Comparison of ENCODE assay signal across 5 worm cellular contexts in genomic region chrII:9061557-9062183, ce11.
TF ChIP-seq lines count a peak whose summit lies in the region.

No protein-coding gene starts in this region.

TF ChIP-seq in whole organism, L1 larva, 84 proteins besides CTCF, POLR2A, EP300 and RAD21 (continues in another document):
- TF ChIP-seq xbp-1 (tag; optimal IDR thresholded peaks at IDR 0.05; lab: Kevin White, UChicago) (peak; percentile 59), jun-1 (tag; optimal IDR thresholded peaks at IDR 0.05; lab: Kevin White, UChicago) (peak; percentile 47), nhr-11 (tag; optimal IDR thresholded peaks at IDR 0.05; lab: Kevin White, UChicago) (no peak), ceh-63 (GFP tag; optimal IDR thresholded peaks at IDR 0.05; lab: Kevin White, UChicago) (no peak), hlh-17 (GFP tag; optimal IDR thresholded peaks at IDR 0.05; lab: Kevin White, UChicago; ENCODE audit: borderline replicate concordance) (no peak), unc-86 (tag; optimal IDR thresholded peaks at IDR 0.05; lab: Kevin White, UChicago) (peak; percentile 74), lin-13 (GFP tag; optimal IDR thresholded peaks at IDR 0.05; lab: Kevin White, UChicago) (peak; percentile 66), lin-15B (tag; optimal IDR thresholded peaks at IDR 0.05; lab: Kevin White, UChicago) (peak; percentile 47), swsn-7 (tag; optimal IDR thresholded peaks at IDR 0.05; lab: Kevin White, UChicago) (peak; percentile 75), nhr-47 (tag; optimal IDR thresholded peaks at IDR 0.05; lab: Kevin White, UChicago) (peak; percentile 78), fkh-10 (GFP tag; optimal IDR thresholded peaks at IDR 0.05; lab: Kevin White, UChicago) (peak; percentile 77), skn-1 (tag; optimal IDR thresholded peaks at IDR 0.05; lab: Kevin White, UChicago) (peak; percentile 73), snu-23 (GFP tag; optimal IDR thresholded peaks at IDR 0.05; lab: Kevin White, UChicago) (peak; percentile 84), fkh-8 (tag; optimal IDR thresholded peaks at IDR 0.05; lab: Kevin White, UChicago) (peak; percentile 74), nhr-237 (tag; optimal IDR thresholded peaks at IDR 0.05; lab: Kevin White, UChicago) (peak; percentile 63), nhr-19 (GFP tag; conservative IDR thresholded peaks at IDR 0.05; lab: Robert Waterston, UW) (peak; percentile 47), lin-35 (GFP tag; optimal IDR thresholded peaks at IDR 0.05; lab: Kevin White, UChicago) (peak; percentile 66 to 67)

TF ChIP-seq in whole organism, L3 larva, 47 proteins besides CTCF, POLR2A, EP300 and RAD21 (continues in another document):
- TF ChIP-seq elt-2 (tag; optimal IDR thresholded peaks at IDR 0.05; lab: Kevin White, UChicago) (peak; percentile 63), fos-1 (tag; optimal IDR thresholded peaks at IDR 0.05; lab: Kevin White, UChicago) (no peak), fkh-2 (tag; optimal IDR thresholded peaks at IDR 0.05; lab: Kevin White, UChicago) (peak; percentile 41), nfya-1 (tag; optimal IDR thresholded peaks at IDR 0.05; lab: Kevin White, UChicago; ENCODE audit: insufficient read depth) (peak; percentile 79), ceh-9 (tag; optimal IDR thresholded peaks at IDR 0.05; lab: Kevin White, UChicago) (no peak), nhr-23 (tag; optimal IDR thresholded peaks at IDR 0.05; lab: Kevin White, UChicago) (peak; percentile 39), pha-4 (tag; optimal IDR thresholded peaks at IDR 0.05; lab: Kevin White, UChicago) (peak; percentile 85), nhr-237 (tag; optimal IDR thresholded peaks at IDR 0.05; lab: Kevin White, UChicago) (no peak), hmg-11 (tag; optimal IDR thresholded peaks at IDR 0.05; lab: Kevin White, UChicago) (peak; percentile 77), lin-15B (tag; optimal IDR thresholded peaks at IDR 0.05; lab: Kevin White, UChicago) (peak; percentile 68), nhr-12 (tag; optimal IDR thresholded peaks at IDR 0.05; lab: Kevin White, UChicago) (no peak), nhr-25 (tag; optimal IDR thresholded peaks at IDR 0.05; lab: Kevin White, UChicago) (peak; percentile 42), elt-1 (tag; optimal IDR thresholded peaks at IDR 0.05; lab: Kevin White, UChicago) (no peak), jun-1 (tag; optimal IDR thresholded peaks at IDR 0.05; lab: Kevin White, UChicago) (peak; percentile 62), tbx-2 (tag; optimal IDR thresholded peaks at IDR 0.05; lab: Kevin White, UChicago) (peak; percentile 15), unc-39 (tag; optimal IDR thresholded peaks at IDR 0.05; lab: Kevin White, UChicago) (no peak), sea-2 (GFP tag; optimal IDR thresholded peaks at IDR 0.05; lab: Kevin White, UChicago) (peak; percentile 88), pqm-1 (tag; optimal IDR thresholded peaks at IDR 0.05; lab: Kevin White, UChicago) (peak; percentile 48), lin-39 (tag; optimal IDR thresholded peaks at IDR 0.05; lab: Kevin White, UChicago) (peak; percentile 89)

TF ChIP-seq in whole organism, early embryonic, 17 proteins besides CTCF, POLR2A, EP300 and RAD21:
- TF ChIP-seq hmg-4 (GFP tag; optimal IDR thresholded peaks at IDR 0.05; lab: Kevin White, UChicago) (peak; percentile 22), ceh-36 (tag; optimal IDR thresholded peaks at IDR 0.05; lab: Kevin White, UChicago) (no peak)

TF ChIP-seq in whole organism, midembryonic, 9 proteins besides CTCF, POLR2A, EP300 and RAD21:
- 0 out of 2 replicates have a peak, but pooled peaks have one; percentile 21 for TF ChIP-seq tab-1 (GFP tag; IDR thresholded peaks at IDR 0.05; lab: Robert Waterston, UW)
- TF ChIP-seq klf-2 (GFP tag; conservative IDR thresholded peaks at IDR 0.05; lab: Robert Waterston, UW), result no peak
- TF ChIP-seq ref-1 (GFP tag; conservative IDR thresholded peaks at IDR 0.05; lab: Robert Waterston, UW), result no peak
- TF ChIP-seq T22C8.4 (GFP tag; IDR thresholded peaks at IDR 0.05; lab: Robert Waterston, UW), result no peak
- TF ChIP-seq ztf-29 (GFP tag; IDR thresholded peaks at IDR 0.05; lab: Robert Waterston, UW), result peak; percentile 7; the same call in 1 of the 2 replicates
- TF ChIP-seq cog-1 (tag; optimal IDR thresholded peaks at IDR 0.05; lab: Kevin White, UChicago), result peak; percentile 75
- no peak for TF ChIP-seq med-1 (GFP tag; optimal IDR thresholded peaks at IDR 0.05; lab: Kevin White, UChicago; ENCODE audit: insufficient read depth)
- no peak for TF ChIP-seq ztf-23 (GFP tag; IDR thresholded peaks at IDR 0.05; lab: Robert Waterston, UW)
- peak; percentile 29; the same call in 1 of the 2 replicates for TF ChIP-seq flt-1 (GFP tag; IDR thresholded peaks at IDR 0.05; lab: Robert Waterston, UW)
TF ChIP-seq in whole organism, midembryonic: peak in this region for 4.

TF ChIP-seq in whole organism, young adult, 124 proteins besides CTCF, POLR2A, EP300 and RAD21:
- TF ChIP-seq ceh-27 (GFP tag; optimal IDR thresholded peaks at IDR 0.05; lab: Kevin White, UChicago), result peak; percentile 64
- TF ChIP-seq rcor-1 (GFP tag; IDR thresholded peaks at IDR 0.05; lab: Robert Waterston, UW), result peak; percentile 31; the same call in 1 of the 2 replicates
- TF ChIP-seq somi-1 (GFP tag; optimal IDR thresholded peaks at IDR 0.05; lab: Kevin White, UChicago), result no peak
- peak; percentile 19 for TF ChIP-seq lin-54 (GFP tag; optimal IDR thresholded peaks at IDR 0.05; lab: Kevin White, UChicago)
- TF ChIP-seq ZK185.1 (tag; optimal IDR thresholded peaks at IDR 0.05; lab: Kevin White, UChicago; ENCODE audit: poor library complexity, severe bottlenecking), result no peak
- TF ChIP-seq zfh-2 (GFP tag; conservative IDR thresholded peaks at IDR 0.05; lab: Robert Waterston, UW), result peak; percentile 92
- TF ChIP-seq tlf-1 (GFP tag; optimal IDR thresholded peaks at IDR 0.05; lab: Kevin White, UChicago), result peak; percentile 6
- peak; percentile 48; the same call in 1 of the 2 replicates for TF ChIP-seq B0336.3 (GFP tag; IDR thresholded peaks at IDR 0.05; lab: Robert Waterston, UW)
- peak; percentile 56 for TF ChIP-seq nhr-90 (tag; optimal IDR thresholded peaks at IDR 0.05; lab: Kevin White, UChicago)
- 0 out of 2 replicates have a peak, but pooled peaks have one; percentile 28 for TF ChIP-seq cebp-1 (GFP tag; IDR thresholded peaks at IDR 0.05; lab: Robert Waterston, UW)
- TF ChIP-seq cebp-1 (tag; optimal IDR thresholded peaks at IDR 0.05; lab: Kevin White, UChicago), result peak; percentile 78
- no peak for TF ChIP-seq nfya-1 (tag; optimal IDR thresholded peaks at IDR 0.05; lab: Kevin White, UChicago; ENCODE audit: borderline replicate concordance, insufficient read depth)
- peak; percentile 58 for TF ChIP-seq mcd-1 (GFP tag; IDR thresholded peaks at IDR 0.05; lab: Robert Waterston, UW)
- TF ChIP-seq nhr-80 (tag; optimal IDR thresholded peaks at IDR 0.05; lab: Kevin White, UChicago), result peak; percentile 74
- TF ChIP-seq F49E8.2 (tag; optimal IDR thresholded peaks at IDR 0.05; lab: Kevin White, UChicago; ENCODE audit: insufficient read depth), result no peak
- no peak for TF ChIP-seq gei-17 (GFP tag; optimal IDR thresholded peaks at IDR 0.05; lab: Kevin White, UChicago)
- TF ChIP-seq K12H6.12 (tag; optimal IDR thresholded peaks at IDR 0.05; lab: Kevin White, UChicago), result peak; percentile 75
- peak; percentile 56; the same call in 1 of the 2 replicates for TF ChIP-seq egrh-3 (GFP tag; IDR thresholded peaks at IDR 0.05; lab: Robert Waterston, UW)
- no peak for TF ChIP-seq pha-4 (tag; optimal IDR thresholded peaks at IDR 0.05; lab: Kevin White, UChicago)
- no peak for TF ChIP-seq madf-8 (GFP tag; conservative IDR thresholded peaks at IDR 0.05; lab: Robert Waterston, UW)
- TF ChIP-seq sea-2 (GFP tag; IDR thresholded peaks at IDR 0.05; lab: Robert Waterston, UW), result no peak
- no peak for TF ChIP-seq ztf-25 (GFP tag; IDR thresholded peaks at IDR 0.05; lab: Robert Waterston, UW)
- TF ChIP-seq F33H1.4 (GFP tag; IDR thresholded peaks at IDR 0.05; lab: Robert Waterston, UW), result 0 out of 2 replicates have a peak, but pooled peaks have one; percentile 18
- TF ChIP-seq pbrm-1 (GFP tag; IDR thresholded peaks at IDR 0.05; lab: Robert Waterston, UW), result peak; percentile 47; the same call in 1 of the 2 replicates
- peak; percentile 69 for TF ChIP-seq lir-1 (GFP tag; conservative IDR thresholded peaks at IDR 0.05; lab: Robert Waterston, UW)
- peak; percentile 81 for TF ChIP-seq hmg-1.2 (GFP tag; IDR thresholded peaks at IDR 0.05; lab: Robert Waterston, UW)
- TF ChIP-seq snpc-4 (GFP tag; optimal IDR thresholded peaks at IDR 0.05; lab: Kevin White, UChicago), result no peak
- TF ChIP-seq snpc-4 (tag; optimal IDR thresholded peaks at IDR 0.05; lab: Kevin White, UChicago), result peak; percentile 5 to 55 (median 36)
- no peak for TF ChIP-seq egl-18 (GFP tag; IDR thresholded peaks at IDR 0.05; lab: Robert Waterston, UW)
- peak; percentile 90 for TF ChIP-seq madf-10 (tag; optimal IDR thresholded peaks at IDR 0.05; lab: Kevin White, UChicago)
- 0 out of 2 replicates have a peak, but pooled peaks have one; percentile 57 for TF ChIP-seq F37B4.10 (GFP tag; IDR thresholded peaks at IDR 0.05; lab: Robert Waterston, UW)
- TF ChIP-seq efl-1 (GFP tag; optimal IDR thresholded peaks at IDR 0.05; lab: Kevin White, UChicago), result no peak
- peak; percentile 50 for TF ChIP-seq dox-1 (GFP tag; IDR thresholded peaks at IDR 0.05; lab: Robert Waterston, UW)
- peak; percentile 20 for TF ChIP-seq chd-7 (tag; optimal IDR thresholded peaks at IDR 0.05; lab: Kevin White, UChicago)
- TF ChIP-seq attf-5 (GFP tag; optimal IDR thresholded peaks at IDR 0.05; lab: Kevin White, UChicago), result peak; percentile 76
- TF ChIP-seq F39B2.1 (GFP tag; IDR thresholded peaks at IDR 0.05; lab: Robert Waterston, UW), result no peak
- peak; percentile 71; the same call in 1 of the 2 replicates for TF ChIP-seq lin-26 (GFP tag; IDR thresholded peaks at IDR 0.05; lab: Robert Waterston, UW)
- no peak for TF ChIP-seq mes-4 (tag; optimal IDR thresholded peaks at IDR 0.05; lab: Kevin White, UChicago)
- TF ChIP-seq sdz-38 (tag; optimal IDR thresholded peaks at IDR 0.05; lab: Kevin White, UChicago), result no peak
- peak; percentile 56 for TF ChIP-seq lin-40 (tag; optimal IDR thresholded peaks at IDR 0.05; lab: Kevin White, UChicago)
- TF ChIP-seq hsf-1 (GFP tag; IDR thresholded peaks at IDR 0.05; lab: Robert Waterston, UW), result no peak
- peak; percentile 33 for TF ChIP-seq ztf-18 (tag; optimal IDR thresholded peaks at IDR 0.05; lab: Kevin White, UChicago)

Comparison
In these comparisons a context has a peak if more than half of its experiments do, and no peak if none do; other contexts are left out.
1. Of the 8 proteins assayed by ChIP-seq in both whole organism, young adult and whole organism, L1 larva: peak only in whole organism, young adult: snpc-4; only in whole organism, L1 larva: dpl-1, efl-1, lin-35 and unc-130; in both: nhr-90; in neither: 2.